Fruit fly (Drosophila melanogaster) whole organism, prepupa: Measurements from ENCODE around the gene CG3618.
A peak's percentile ranks its signal among the peaks of the same experiment; 100 is the strongest.

Source experiments
- Blimp-1 ChIP-seq: fragments of 200-800 bp; sonication (Bioruptor generic); optimal IDR thresholded peaks from 3 replicates; lab custom pipeline; 2017; ENCODE audit warnings: missing biosample characterization, missing genetic modification characterization, mild to moderate bottlenecking, moderate library complexity, missing genetic modification reagents
- CG11902 ChIP-seq: fragments of 200-800 bp; sonication (Bioruptor generic); optimal IDR thresholded peaks from 3 replicates; lab custom pipeline; 2016; ENCODE audit warnings: missing biosample characterization, missing genetic modification characterization
- CG1621 ChIP-seq: fragments of 200-800 bp; sonication (Bioruptor generic); optimal IDR thresholded peaks from 3 replicates; lab custom pipeline; 2018; ENCODE audit warnings: missing biosample characterization, mild to moderate bottlenecking, missing genetic modification characterization
- CG16779 ChIP-seq: fragments of 200-800 bp; sonication (Bioruptor generic); optimal IDR thresholded peaks from 3 replicates; lab custom pipeline; 2017; ENCODE audit warnings: missing biosample characterization, mild to moderate bottlenecking, missing genetic modification characterization
- CG3032 ChIP-seq: fragments of 200-800 bp; optimal IDR thresholded peaks from 2 replicates; lab custom pipeline; 2019; ENCODE audit warnings: missing biosample characterization, mild to moderate bottlenecking, missing genetic modification characterization, moderate library complexity
- CG31627 ChIP-seq: fragments of 200-800 bp; sonication (Bioruptor generic); optimal IDR thresholded peaks from 3 replicates; lab custom pipeline; 2016; ENCODE audit warnings: missing biosample characterization, missing genetic modification characterization
- CG32006 ChIP-seq: fragments of 200-800 bp; sonication (Bioruptor generic); optimal IDR thresholded peaks from 3 replicates; lab custom pipeline; 2017; ENCODE audit warnings: missing biosample characterization, mild to moderate bottlenecking, missing genetic modification characterization
- CG34406 ChIP-seq: fragments of 200-800 bp; sonication (Bioruptor generic); optimal IDR thresholded peaks from 3 replicates; lab custom pipeline; 2016; ENCODE audit warnings: missing biosample characterization, missing genetic modification characterization
- CG3919 ChIP-seq: fragments of 200-800 bp; sonication (Bioruptor generic); optimal IDR thresholded peaks from 3 replicates; lab custom pipeline; 2016; ENCODE audit warnings: missing biosample characterization, missing genetic modification characterization
- CG4318 ChIP-seq: fragments of 200-800 bp; sonication (Bioruptor generic); optimal IDR thresholded peaks from 3 replicates; lab custom pipeline; 2017; ENCODE audit warnings: missing biosample characterization, mild to moderate bottlenecking, missing genetic modification characterization
- CG6163 ChIP-seq: fragments of 200-800 bp; sonication (Bioruptor generic); IDR thresholded peaks from 3 replicates; pipeline ENCODE4 v1.3.6; 2022; ENCODE audit warnings: missing biosample characterization, missing genetic modification characterization
- CG6792 ChIP-seq: fragments of 200-800 bp; sonication (Bioruptor generic); optimal IDR thresholded peaks from 3 replicates; lab custom pipeline; 2016; ENCODE audit warnings: missing biosample characterization, missing genetic modification characterization
- CG6808 ChIP-seq: fragments of 200-800 bp; sonication (Bioruptor generic); optimal IDR thresholded peaks from 3 replicates; lab custom pipeline; 2017; ENCODE audit warnings: missing biosample characterization, missing genetic modification characterization, mild to moderate bottlenecking, moderate library complexity, missing genetic modification reagents
- CG6854 ChIP-seq: fragments of 200-800 bp; sonication (Bioruptor generic); optimal IDR thresholded peaks from 2 replicates; lab custom pipeline; 2017; ENCODE audit warnings: missing biosample characterization, mild to moderate bottlenecking, missing genetic modification characterization
- CG7368 ChIP-seq: fragments of 200-800 bp; sonication (Bioruptor generic); optimal IDR thresholded peaks from 3 replicates; lab custom pipeline; 2016; ENCODE audit warnings: missing biosample characterization, missing genetic modification characterization
- CG8119 ChIP-seq: fragments of 200-800 bp; sonication (Bioruptor generic); IDR thresholded peaks from 3 replicates; pipeline ENCODE4 v1.3.6; 2022; ENCODE audit warnings: missing biosample characterization, missing genetic modification characterization
- CG8319 ChIP-seq: fragments of 200-800 bp; sonication (Bioruptor generic); optimal IDR thresholded peaks from 3 replicates; lab custom pipeline; 2016; ENCODE audit warnings: missing biosample characterization, missing genetic modification characterization
- CG8632 ChIP-seq: fragments of 200-800 bp; sonication (Bioruptor generic); optimal IDR thresholded peaks from 3 replicates; lab custom pipeline; 2016; ENCODE audit warnings: missing biosample characterization, missing genetic modification characterization
- Eip78C ChIP-seq: fragments of 200-800 bp; sonication (Bioruptor generic); peaks from one replicate; lab custom pipeline; 2016; ENCODE audit warnings: missing biosample characterization, missing genetic modification characterization
- Eip93F ChIP-seq: fragments of 200-800 bp; sonication (Bioruptor generic); optimal IDR thresholded peaks from 2 replicates; lab custom pipeline; 2016; ENCODE audit warnings: missing biosample characterization, mild to moderate bottlenecking, missing genetic modification characterization
- Ets96B ChIP-seq: fragments of 200-800 bp; optimal IDR thresholded peaks from 2 replicates; lab custom pipeline; 2019; ENCODE audit warnings: missing biosample characterization, mild to moderate bottlenecking, missing genetic modification characterization, moderate library complexity
- Gug ChIP-seq: fragments of 200-800 bp; sonication (Bioruptor generic); IDR thresholded peaks from 2 replicates; pipeline ENCODE4 v1.3.6; 2022; ENCODE audit warnings: missing biosample characterization, missing genetic modification characterization
- Hr38 ChIP-seq: sonication (Bioruptor generic); optimal IDR thresholded peaks from 2 replicates; lab custom pipeline; 2016; ENCODE audit warnings: missing biosample characterization, missing genetic modification characterization
- Hr4 ChIP-seq: fragments of 200-800 bp; sonication (Bioruptor generic); optimal IDR thresholded peaks from 3 replicates; lab custom pipeline; 2016; ENCODE audit warnings: missing biosample characterization, missing genetic modification characterization
- Lpt ChIP-seq: fragments of 200-800 bp; sonication (Bioruptor generic); optimal IDR thresholded peaks from 3 replicates; lab custom pipeline; 2016; ENCODE audit warnings: missing biosample characterization, missing genetic modification characterization
- Met ChIP-seq: fragments of 200-800 bp; sonication (Bioruptor generic); optimal IDR thresholded peaks from 3 replicates; lab custom pipeline; 2016; ENCODE audit warnings: missing biosample characterization, missing genetic modification characterization
- OdsH ChIP-seq: fragments of 200-800 bp; sonication (Bioruptor generic); optimal IDR thresholded peaks from 3 replicates; lab custom pipeline; 2016; ENCODE audit warnings: missing biosample characterization, missing genetic modification characterization
- Smox ChIP-seq: fragments of 200-800 bp; sonication (Bioruptor generic); optimal IDR thresholded peaks from 3 replicates; lab custom pipeline; 2016; ENCODE audit warnings: missing biosample characterization, missing genetic modification characterization
- Sox14 ChIP-seq: fragments of 200-800 bp; sonication (Bioruptor generic); optimal IDR thresholded peaks from 3 replicates; lab custom pipeline; 2016; ENCODE audit warnings: missing biosample characterization, missing genetic modification characterization
- Sox15 ChIP-seq: fragments of 200-800 bp; sonication (Bioruptor generic); optimal IDR thresholded peaks from 3 replicates; lab custom pipeline; 2016; ENCODE audit warnings: missing biosample characterization, missing genetic modification characterization
- achi ChIP-seq: fragments of 200-800 bp; sonication (Bioruptor generic); optimal IDR thresholded peaks from 3 replicates; lab custom pipeline; 2016; ENCODE audit warnings: missing biosample characterization, missing genetic modification characterization
- acj6 ChIP-seq: fragments of 200-800 bp; sonication (Bioruptor generic); optimal IDR thresholded peaks from 3 replicates; lab custom pipeline; 2016; ENCODE audit warnings: missing biosample characterization, missing genetic modification characterization
- cyc ChIP-seq: fragments of 200-800 bp; sonication (Bioruptor generic); optimal IDR thresholded peaks from 3 replicates; lab custom pipeline; 2016; ENCODE audit warnings: missing biosample characterization, missing genetic modification characterization
- dac ChIP-seq: fragments of 200-800 bp; sonication (Bioruptor generic); optimal IDR thresholded peaks from 2 replicates; lab custom pipeline; 2017; ENCODE audit warnings: missing biosample characterization, mild to moderate bottlenecking, missing genetic modification characterization
- eg ChIP-seq: fragments of 200-800 bp; sonication (Bioruptor generic); IDR thresholded peaks from 3 replicates; pipeline ENCODE4 v1.3.6; 2022; ENCODE audit warnings: missing biosample characterization, missing genetic modification characterization
- esn ChIP-seq: fragments of 200-800 bp; sonication (Bioruptor generic); optimal IDR thresholded peaks from 2 replicates; lab custom pipeline; 2016; ENCODE audit warnings: missing biosample characterization, mild to moderate bottlenecking, missing genetic modification characterization, moderate library complexity
- fd59A ChIP-seq: fragments of 200-800 bp; sonication (Bioruptor generic); optimal IDR thresholded peaks from 2 replicates; lab custom pipeline; 2017; ENCODE audit warnings: missing biosample characterization, mild to moderate bottlenecking, missing genetic modification characterization, missing genetic modification reagents
- fkh ChIP-seq: fragments of 200-800 bp; sonication (Bioruptor generic); optimal IDR thresholded peaks from 3 replicates; lab custom pipeline; 2017; ENCODE audit warnings: missing biosample characterization, mild to moderate bottlenecking, missing genetic modification characterization, moderate library complexity
- lz ChIP-seq: fragments of 200-800 bp; sonication (Bioruptor generic); optimal IDR thresholded peaks from 3 replicates; lab custom pipeline; 2016; ENCODE audit warnings: missing biosample characterization, missing genetic modification characterization
- net ChIP-seq: fragments of 200-800 bp; sonication (Bioruptor generic); optimal IDR thresholded peaks from 3 replicates; lab custom pipeline; 2016; ENCODE audit warnings: missing biosample characterization, missing genetic modification characterization
- salr ChIP-seq, 2 experiments: fragments of 200-800 bp; sonication (Bioruptor generic); optimal IDR thresholded peaks; 3 replicates each; lab custom pipeline; 2016 to 2018; ENCODE audit warnings: missing biosample characterization in 2 of 2, missing genetic modification characterization in 2 of 2, mild to moderate bottlenecking in 1 of 2
- spab ChIP-seq: fragments of 200-800 bp; sonication (Bioruptor generic); optimal IDR thresholded peaks from 2 replicates; lab custom pipeline; 2017; ENCODE audit warnings: missing biosample characterization, mild to moderate bottlenecking, missing genetic modification characterization, missing genetic modification reagents
- svp ChIP-seq: fragments of 200-800 bp; sonication (Bioruptor generic); peaks from one replicate; lab custom pipeline; 2016; ENCODE audit warnings: missing biosample characterization, missing genetic modification characterization
- topi ChIP-seq: fragments of 200-800 bp; sonication (Bioruptor generic); optimal IDR thresholded peaks from 3 replicates; lab custom pipeline; 2016; ENCODE audit warnings: missing biosample characterization, missing genetic modification characterization

CG3618 gene

dm6 chr3L:20815666-20816375 is at the start of gene CG3618, which contains the start of gene Pka-R1:
TSS of gene CG3618 (minus strand) at chr3L:20816075.
TSS of gene Pka-R1 (plus strand) at chr3L:20816118.
- TF ChIP-seq esn (GFP tag; lab: Kevin White, UChicago) = peak; percentile 21
- no peak for TF ChIP-seq OdsH
- TF ChIP-seq CG31627 (GFP tag; lab: Kevin White, UChicago) = peak; percentile 2

- TF ChIP-seq Gug (GFP tag; lab: Robert Waterston, UW) (no peak), CG6854 (GFP tag; lab: Kevin White, UChicago) (no peak), CG7368 (GFP tag; lab: Kevin White, UChicago) (no peak), CG8319 (GFP tag; lab: Kevin White, UChicago) (no peak), CG6792 (GFP tag; lab: Kevin White, UChicago) (no peak), Sox15 (GFP tag; lab: Kevin White, UChicago) (no peak), cyc (no peak), CG6808 (GFP tag; lab: Kevin White, UChicago) (no peak), CG4318 (GFP tag; lab: Kevin White, UChicago) (no peak), CG31627 (GFP tag; lab: Kevin White, UChicago) (no peak), Eip78C (GFP tag; lab: Kevin White, UChicago) (no peak), CG11902 (GFP tag; lab: Kevin White, UChicago) (no peak), CG34406 (GFP tag; lab: Kevin White, UChicago) (no peak), eg (GFP tag; lab: Robert Waterston, UW) (no peak)
Measured at dm6 chr3L:20857609-20858008, 41.7 kb upstream of the CG3618 start.

- TF ChIP-seq fd59A (GFP tag; lab: Kevin White, UChicago) (no peak), CG34406 (GFP tag; lab: Kevin White, UChicago) (no peak), acj6 (GFP tag; lab: Kevin White, UChicago) (no peak)
Measured at dm6 chr3L:20848572-20848971, 32.7 kb upstream of the CG3618 start.

- TF ChIP-seq net (GFP tag; lab: Kevin White, UChicago) (no peak), Met (GFP tag; lab: Kevin White, UChicago) (no peak), Hr4 (GFP tag; lab: Kevin White, UChicago) (no peak), dac (GFP tag; lab: Kevin White, UChicago) (no peak), CG31627 (GFP tag; lab: Kevin White, UChicago) (peak; percentile 63), spab (GFP tag; lab: Kevin White, UChicago) (no peak), Lpt (no peak), CG3032 (tag; lab: Kevin White, UChicago) (no peak), Blimp-1 (GFP tag; lab: Kevin White, UChicago) (no peak), CG6808 (GFP tag; lab: Kevin White, UChicago) (peak; percentile 58), topi (GFP tag; lab: Kevin White, UChicago) (no peak), Ets96B (no peak), Gug (GFP tag; lab: Robert Waterston, UW) (no peak), eg (GFP tag; lab: Robert Waterston, UW) (no peak), CG8632 (GFP tag; lab: Kevin White, UChicago) (no peak), lz (GFP tag; lab: Kevin White, UChicago) (peak; percentile 44), salr (GFP tag; optimal IDR thresholded peaks at IDR 0.05; lab: Kevin White, UChicago) (no peak), Smox (GFP tag; lab: Kevin White, UChicago) (peak; percentile 12), svp (GFP tag; lab: Kevin White, UChicago) (no peak), fd59A (GFP tag; lab: Kevin White, UChicago) (no peak), acj6 (GFP tag; lab: Kevin White, UChicago) (no peak), Eip93F (GFP tag; lab: Kevin White, UChicago) (no peak), CG34406 (GFP tag; lab: Kevin White, UChicago) (no peak), CG1621 (tag; lab: Kevin White, UChicago) (no peak), CG16779 (tag; lab: Kevin White, UChicago) (no peak), Sox14 (GFP tag; lab: Kevin White, UChicago) (peak; percentile 37), Hr38 (no peak), CG32006 (GFP tag; lab: Kevin White, UChicago) (no peak), achi (GFP tag; lab: Kevin White, UChicago) (no peak), CG8119 (GFP tag; lab: Robert Waterston, UW) (no peak), CG3919 (GFP tag; lab: Kevin White, UChicago) (no peak), fkh (GFP tag; lab: Kevin White, UChicago) (no peak), CG6163 (no peak)
Measured at dm6 chr3L:20841465-20842109, 25.7 kb upstream of the CG3618 start, which contains the start of the genes CSN3 and CG11456. TSS of gene CSN3 (minus strand) at chr3L:20841576. TSS of gene CG11456 (plus strand) at chr3L:20841987.
